Worm (Caenorhabditis elegans) whole organism, early embryonic: Measurements from ENCODE around the gene F09G8.7.

Experiments used
- B0310.2 ChIP-seq: sonication (generic microtip); optimal IDR thresholded peaks from 2 replicates; lab custom pipeline; 2016; ENCODE audit warnings: mild to moderate bottlenecking, missing genetic modification characterization, missing compliant biosample characterization
- F13C5.2 ChIP-seq: sonication (generic microtip); optimal IDR thresholded peaks from 2 replicates; lab custom pipeline; 2017; ENCODE audit warnings: mild to moderate bottlenecking, missing genetic modification characterization, inconsistent platforms, missing compliant biosample characterization
- aly-1 ChIP-seq: sonication (generic microtip); optimal IDR thresholded peaks from 2 replicates; lab custom pipeline; 2016; ENCODE audit warnings: missing genetic modification characterization, missing compliant biosample characterization
- ama-1 ChIP-seq: fragments of 150-350 bp; optimal IDR thresholded peaks from 2 replicates; lab custom pipeline; 2014
- ceh-13 ChIP-seq: fragments of 200-800 bp; sonication (Bioruptor generic); optimal IDR thresholded peaks from 2 replicates; lab custom pipeline; 2018; ENCODE audit warnings: mild to moderate bottlenecking, missing genetic modification characterization, missing compliant biosample characterization
- ceh-36 ChIP-seq: sonication (generic microtip); optimal IDR thresholded peaks from 2 replicates; lab custom pipeline; 2016; ENCODE audit warnings: missing genetic modification characterization, inconsistent platforms, missing compliant biosample characterization
- ets-7 ChIP-seq: sonication (generic microtip); optimal IDR thresholded peaks from 2 replicates; lab custom pipeline; 2016; ENCODE audit warnings: missing genotype, missing genetic modification characterization, missing compliant biosample characterization
- flt-1 ChIP-seq: fragments of 200-800 bp; sonication (Bioruptor generic); IDR thresholded peaks from 2 replicates; pipeline ENCODE4 v1.3.6; 2022; ENCODE audit warnings: missing genetic modification characterization, missing compliant biosample characterization
- hmbx-1 ChIP-seq: sonication (generic microtip); optimal IDR thresholded peaks from 2 replicates; lab custom pipeline; 2016; ENCODE audit warnings: mild to moderate bottlenecking, missing genetic modification characterization, missing compliant biosample characterization
- hmg-4 ChIP-seq: fragments of 200-800 bp; sonication (Bioruptor generic); optimal IDR thresholded peaks from 2 replicates; lab custom pipeline; 2018; ENCODE audit warnings: mild to moderate bottlenecking, missing genetic modification characterization, missing compliant biosample characterization
- hnd-1 ChIP-seq: sonication (generic microtip); optimal IDR thresholded peaks from 2 replicates; lab custom pipeline; 2016; ENCODE audit warnings: missing genetic modification characterization, missing compliant biosample characterization
- pes-1 ChIP-seq: fragments of 200-800 bp; sonication (Bioruptor generic); IDR thresholded peaks from 2 replicates; pipeline ENCODE4 v1.3.6; 2022; ENCODE audit warnings: missing genetic modification reagents, missing genetic modification characterization, missing compliant biosample characterization
- scrt-1 ChIP-seq: fragments of 200-800 bp; sonication (Bioruptor generic); IDR thresholded peaks from 2 replicates; pipeline ENCODE4 v1.3.6; 2022; ENCODE audit warnings: missing genetic modification characterization, missing compliant biosample characterization
- sea-1 ChIP-seq: fragments of 200-800 bp; sonication (Bioruptor generic); conservative IDR thresholded peaks from 2 replicates; pipeline ENCODE4 v1.3.6; 2022; ENCODE audit warnings: missing genetic modification characterization, missing compliant biosample characterization
- tbx-11 ChIP-seq: fragments of 200-800 bp; sonication (Bioruptor generic); IDR thresholded peaks from 2 replicates; pipeline ENCODE4 v1.3.6; 2022; ENCODE audit warnings: missing genetic modification characterization, missing compliant biosample characterization
- tbx-37 ChIP-seq: fragments of 200-800 bp; sonication (Bioruptor generic); conservative IDR thresholded peaks from 2 replicates; pipeline ENCODE4 v1.3.6; 2022; ENCODE audit warnings: missing genetic modification reagents, missing genetic modification characterization, missing compliant biosample characterization
- tra-4 ChIP-seq: sonication (generic microtip); optimal IDR thresholded peaks from 2 replicates; lab custom pipeline; 2017; ENCODE audit warnings: missing genetic modification characterization, missing compliant biosample characterization

The F09G8.7 gene

ce11 chrIII:8228916-8229315 is 39.2 kb downstream of the F09G8.7 start:
- TF ChIP-seq F13C5.2 (no peak), aly-1 (tag; lab: Kevin White, UChicago) (no peak), tbx-37 (GFP tag; lab: Robert Waterston, UW) (no peak), ceh-13 (GFP tag; lab: Kevin White, UChicago) (no peak), B0310.2 (tag; lab: Kevin White, UChicago) (no peak), hmg-4 (GFP tag; lab: Kevin White, UChicago) (no peak)

DNA sequence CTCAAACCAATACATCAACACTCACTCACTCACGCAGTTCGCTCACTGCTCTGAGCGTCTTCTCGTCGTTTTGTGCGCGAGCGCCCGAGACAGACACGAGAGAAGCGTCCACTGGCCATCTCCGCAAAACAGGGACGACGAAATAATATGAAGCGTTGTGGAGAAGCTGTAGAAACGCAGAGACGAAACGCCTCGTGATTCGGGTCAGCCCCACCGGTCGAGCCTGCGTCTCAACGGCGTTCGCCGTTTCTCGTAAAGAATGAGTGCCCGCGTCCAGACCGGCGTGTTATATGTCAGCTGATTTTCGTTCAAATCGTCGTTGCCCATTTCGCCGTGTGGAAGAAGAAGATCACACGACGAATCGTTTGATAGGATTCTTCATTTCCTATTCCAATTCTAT is 40.6 kb downstream of the F09G8.7 start, which contains the start of gene fbxl-1:
Gene fbxl-1, plus strand, starts transcription at position 320 of the 400 bp plus-strand sequence.
- peak; percentile 10 for TF ChIP-seq F13C5.2
- TF ChIP-seq ceh-36 (tag; lab: Kevin White, UChicago) = no peak

DNA sequence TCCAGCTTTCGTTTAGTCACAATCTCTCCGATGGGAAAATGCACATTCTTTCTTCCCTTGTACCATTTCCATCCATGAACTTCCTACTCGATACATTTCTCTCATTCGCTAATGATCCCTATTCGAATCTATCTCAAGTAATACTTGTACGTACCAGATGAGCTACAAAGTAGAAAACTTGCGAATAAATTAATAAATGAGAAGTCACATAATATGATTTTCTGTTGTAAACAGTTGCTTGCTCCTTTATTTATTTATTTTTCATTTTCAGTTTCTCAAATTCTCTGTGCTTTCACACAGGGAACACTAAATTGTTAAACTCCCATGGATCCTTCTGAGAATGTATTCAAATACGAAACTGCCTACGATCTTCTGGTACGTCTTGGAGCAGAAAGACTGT is 42.0 kb downstream of the F09G8.7 start, which contains the start of gene rfs-1:
Gene rfs-1, plus strand, starts transcription at position 301 of the 400 bp plus-strand sequence.
- TF ChIP-seq tbx-11 (GFP tag; lab: Robert Waterston, UW) (no peak), sea-1 (GFP tag; lab: Robert Waterston, UW) (no peak), scrt-1 (GFP tag; lab: Robert Waterston, UW) (no peak), pes-1 (GFP tag; lab: Robert Waterston, UW) (no peak), ceh-36 (tag; lab: Kevin White, UChicago) (no peak), hmbx-1 (tag; lab: Kevin White, UChicago) (no peak), ceh-13 (GFP tag; lab: Kevin White, UChicago) (no peak), B0310.2 (tag; lab: Kevin White, UChicago) (no peak), hnd-1 (tag; lab: Kevin White, UChicago) (no peak), ama-1 (lab: Kevin White, UChicago) (no peak), tra-4 (tag; lab: Kevin White, UChicago) (no peak), aly-1 (tag; lab: Kevin White, UChicago) (no peak), ets-7 (no peak), F13C5.2 (no peak), hmg-4 (GFP tag; lab: Kevin White, UChicago) (no peak), tbx-37 (GFP tag; lab: Robert Waterston, UW) (no peak), flt-1 (no peak)

- TF ChIP-seq tra-4 (tag; lab: Kevin White, UChicago) (no peak), sea-1 (GFP tag; lab: Robert Waterston, UW) (no peak), tbx-37 (GFP tag; lab: Robert Waterston, UW) (no peak), flt-1 (no peak), hmg-4 (GFP tag; lab: Kevin White, UChicago) (no peak), ets-7 (no peak), aly-1 (tag; lab: Kevin White, UChicago) (no peak), hmbx-1 (tag; lab: Kevin White, UChicago) (no peak), ceh-36 (tag; lab: Kevin White, UChicago) (no peak), ama-1 (lab: Kevin White, UChicago) (no peak), F13C5.2 (no peak), B0310.2 (tag; lab: Kevin White, UChicago) (no peak)
Observed at ce11 chrIII:8224769-8225168, 43.4 kb downstream of the F09G8.7 start, which contains the start of gene mob-4. Gene mob-4, plus strand, starts transcription at chrIII:8225097.

- TF ChIP-seq B0310.2 (tag; lab: Kevin White, UChicago) (no peak), pes-1 (GFP tag; lab: Robert Waterston, UW) (no peak), aly-1 (tag; lab: Kevin White, UChicago) (no peak), ceh-13 (GFP tag; lab: Kevin White, UChicago) (no peak), scrt-1 (GFP tag; lab: Robert Waterston, UW) (no peak), ets-7 (no peak), hmg-4 (GFP tag; lab: Kevin White, UChicago) (no peak), ama-1 (lab: Kevin White, UChicago) (no peak), tbx-37 (GFP tag; lab: Robert Waterston, UW) (no peak), tbx-11 (GFP tag; lab: Robert Waterston, UW) (no peak), tra-4 (tag; lab: Kevin White, UChicago) (no peak), flt-1 (no peak), ceh-36 (tag; lab: Kevin White, UChicago) (no peak)
Observed at ce11 chrIII:8220081-8220480, 48.1 kb downstream of the F09G8.7 start.
